Fruit fly (Drosophila melanogaster): ENCODE results near the gene PsGEF.

dm6 chrX:2323661-2324293 is 63.7 kb downstream of the PsGEF start:
- TF ChIP-seq acj6 (GFP tag; optimal IDR thresholded peaks at IDR 0.05) (no peak), esn (GFP tag; optimal IDR thresholded peaks at IDR 0.05) (no peak), fd59A (GFP tag; optimal IDR thresholded peaks at IDR 0.05) (no peak), CG6276 (GFP tag; optimal IDR thresholded peaks at IDR 0.05) (no peak), CG10669 (GFP tag; optimal IDR thresholded peaks at IDR 0.05) (no peak), fkh (GFP tag; optimal IDR thresholded peaks at IDR 0.05) (no peak), dsx (GFP tag; optimal IDR thresholded peaks at IDR 0.05; ENCODE audit: poor library complexity, severe bottlenecking) (peak; percentile 17), CG16779 (tag; optimal IDR thresholded peaks at IDR 0.05) (no peak), CG31627 (GFP tag; optimal IDR thresholded peaks at IDR 0.05) (no peak)
